Worm (Caenorhabditis elegans) whole organism, L1 larva: ENCODE measurements around the gene C16A3.2.

Experiments
- C34B4.2 ChIP-seq: sonication (generic microtip); optimal IDR thresholded peaks from 2 replicates; lab custom pipeline; 2017; ENCODE audit warnings: mild to moderate bottlenecking, missing genetic modification characterization, missing compliant biosample characterization
- aha-1 ChIP-seq: fragments of 150-350 bp; optimal IDR thresholded peaks from 2 replicates; lab custom pipeline; 2014; ENCODE audit warnings: missing biosample characterization, missing genetic modification characterization
- ama-1 ChIP-seq: fragments of 150-350 bp; optimal IDR thresholded peaks from 2 replicates; lab custom pipeline; 2014
- blmp-1 ChIP-seq: fragments of 150-350 bp; optimal IDR thresholded peaks from 2 replicates; lab custom pipeline; 2014; ENCODE audit warnings: missing biosample characterization, missing genetic modification characterization
- ceh-88 ChIP-seq: fragments of 200-800 bp; sonication (Bioruptor generic); IDR thresholded peaks from 2 replicates; pipeline ENCODE4 v1.3.6; 2022; ENCODE audit warnings: missing genetic modification characterization, missing compliant biosample characterization
- dsc-1 ChIP-seq: sonication (generic microtip); optimal IDR thresholded peaks from 2 replicates; lab custom pipeline; 2016; ENCODE audit warnings: mild to moderate bottlenecking, missing genetic modification characterization, missing compliant biosample characterization
- efl-1 ChIP-seq, 4 experiments: fragments of 150-350 bp; optimal IDR thresholded peaks in 3 of 4; peaks in 1 of 4; 1 replicate in 1 of 4; 2 replicates in 3 of 4; lab custom pipeline; 2014; ENCODE audit warnings: missing biosample characterization in 2 of 4, missing genetic modification characterization in 2 of 4, missing genetic modification reagents in 2 of 4
- egl-27 ChIP-seq, 2 experiments: fragments of 150-350 bp in 1 of 2; sonication (generic microtip); optimal IDR thresholded peaks; 3 replicates each; lab custom pipeline; 2017 to 2018; ENCODE audit warnings: missing biosample characterization in 2 of 2, missing genetic modification characterization in 2 of 2, missing genetic modification reagents in 2 of 2
- elt-3 ChIP-seq, 6 experiments: fragments of 150-350 bp in 1 of 6; sonication (generic microtip); optimal IDR thresholded peaks; 2 replicates each; lab custom pipeline; 2017 to 2018; ENCODE audit warnings: missing biosample characterization in 6 of 6, missing genetic modification characterization in 6 of 6, inconsistent platforms in 1 of 6
- hlh-17 ChIP-seq: fragments of 200-800 bp; sonication (Bioruptor generic); optimal IDR thresholded peaks from 2 replicates; lab custom pipeline; 2018; ENCODE audit warnings: missing genetic modification characterization, mild to moderate bottlenecking, missing compliant biosample characterization, moderate library complexity, borderline replicate concordance
- isw-1 ChIP-seq: fragments of 200-800 bp; sonication (Bioruptor generic); IDR thresholded peaks from 2 replicates; pipeline ENCODE4 v1.3.6; 2022; ENCODE audit warnings: missing genetic modification characterization, missing compliant biosample characterization
- lin-13 ChIP-seq: fragments of 150-350 bp; optimal IDR thresholded peaks from 2 replicates; lab custom pipeline; 2014; ENCODE audit warnings: missing biosample characterization, missing genetic modification reagents, missing genetic modification characterization
- lin-14 ChIP-seq: fragments of 200-800 bp; sonication (Bioruptor generic); optimal IDR thresholded peaks from 2 replicates; lab custom pipeline; 2018; ENCODE audit warnings: mild to moderate bottlenecking, missing genetic modification characterization, moderate library complexity, missing compliant biosample characterization
- lin-15B ChIP-seq: fragments of 150-350 bp; sonication (generic microtip); optimal IDR thresholded peaks from 3 replicates; lab custom pipeline; 2014; ENCODE audit warnings: missing biosample characterization, missing genetic modification characterization
- lin-35 ChIP-seq, 2 experiments: fragments of 150-350 bp; optimal IDR thresholded peaks; 2 replicates each; lab custom pipeline; 2014; ENCODE audit warnings: missing biosample characterization in 2 of 2, missing genetic modification characterization in 2 of 2, missing genetic modification reagents in 2 of 2
- lin-39 ChIP-seq: fragments of 150-350 bp; optimal IDR thresholded peaks from 2 replicates; lab custom pipeline; 2014; ENCODE audit warnings: missing biosample characterization, missing genetic modification reagents, missing genetic modification characterization
- lir-3 ChIP-seq: sonication (generic microtip); optimal IDR thresholded peaks from 2 replicates; lab custom pipeline; 2016; ENCODE audit warnings: mild to moderate bottlenecking, missing genetic modification characterization, moderate library complexity, missing compliant biosample characterization; ENCODE audit not compliant: poor library complexity
- mdl-1 ChIP-seq, 2 experiments: fragments of 150-350 bp; optimal IDR thresholded peaks; 2 replicates each; lab custom pipeline; 2014 to 2017; ENCODE audit warnings: missing biosample characterization in 2 of 2, missing genetic modification characterization in 2 of 2, inconsistent platforms in 1 of 2
- mef-2 ChIP-seq: fragments of 150-350 bp; optimal IDR thresholded peaks from 2 replicates; lab custom pipeline; 2014; ENCODE audit warnings: missing biosample characterization, missing genetic modification characterization
- mep-1 ChIP-seq: fragments of 150-350 bp; optimal IDR thresholded peaks from 2 replicates; lab custom pipeline; 2014; ENCODE audit warnings: missing biosample characterization, missing genetic modification characterization
- nhr-11 ChIP-seq: fragments of 150-350 bp; optimal IDR thresholded peaks from 2 replicates; lab custom pipeline; 2014; ENCODE audit warnings: missing biosample characterization, missing genetic modification characterization
- nhr-20 ChIP-seq: sonication (generic microtip); optimal IDR thresholded peaks from 2 replicates; lab custom pipeline; 2016; ENCODE audit warnings: mild to moderate bottlenecking, missing genetic modification characterization, missing compliant biosample characterization
- nhr-237 ChIP-seq: fragments of 150-350 bp; optimal IDR thresholded peaks from 2 replicates; lab custom pipeline; 2014; ENCODE audit warnings: missing biosample characterization, missing genetic modification characterization
- nhr-47 ChIP-seq: sonication (generic microtip); optimal IDR thresholded peaks from 2 replicates; lab custom pipeline; 2016; ENCODE audit warnings: mild to moderate bottlenecking, missing genetic modification characterization, moderate library complexity, missing compliant biosample characterization
- nhr-76 ChIP-seq: sonication (generic microtip); optimal IDR thresholded peaks from 2 replicates; lab custom pipeline; 2017; ENCODE audit warnings: missing biosample characterization, missing genetic modification characterization
- nhr-77 ChIP-seq: fragments of 150-350 bp; optimal IDR thresholded peaks from 2 replicates; lab custom pipeline; 2014; ENCODE audit warnings: missing biosample characterization, missing genetic modification characterization
- nhr-85 ChIP-seq: sonication (generic microtip); peaks from one replicate; lab custom pipeline; 2016; ENCODE audit warnings: missing genetic modification characterization, inconsistent platforms, missing compliant biosample characterization
- pax-3 ChIP-seq: fragments of 200-800 bp; sonication (Bioruptor generic); optimal IDR thresholded peaks from 2 replicates; lab custom pipeline; 2018; ENCODE audit warnings: mild to moderate bottlenecking, missing genetic modification characterization, moderate library complexity, missing compliant biosample characterization
- rnt-1 ChIP-seq: sonication (generic microtip); optimal IDR thresholded peaks from 2 replicates; lab custom pipeline; 2016; ENCODE audit warnings: mild to moderate bottlenecking, missing genetic modification characterization, moderate library complexity, missing compliant biosample characterization
- snu-23 ChIP-seq: sonication (generic microtip); optimal IDR thresholded peaks from 2 replicates; lab custom pipeline; 2016; ENCODE audit warnings: missing genetic modification characterization, missing compliant biosample characterization
- sptf-1 ChIP-seq: fragments of 150-350 bp; optimal IDR thresholded peaks from 2 replicates; lab custom pipeline; 2014; ENCODE audit warnings: missing biosample characterization, missing genetic modification characterization
- sup-37 ChIP-seq: fragments of 200-800 bp; sonication (Bioruptor generic); optimal IDR thresholded peaks from 2 replicates; lab custom pipeline; 2018; ENCODE audit warnings: mild to moderate bottlenecking, missing genetic modification characterization, missing compliant biosample characterization
- tbx-2 ChIP-seq: sonication (generic microtip); optimal IDR thresholded peaks from 2 replicates; lab custom pipeline; 2016; ENCODE audit warnings: missing genetic modification characterization, missing compliant biosample characterization
- tlp-1 ChIP-seq: fragments of 150-350 bp; optimal IDR thresholded peaks from 2 replicates; lab custom pipeline; 2014; ENCODE audit warnings: missing biosample characterization, missing genetic modification characterization
- unc-62 ChIP-seq: fragments of 150-350 bp; optimal IDR thresholded peaks from 2 replicates; lab custom pipeline; 2014; ENCODE audit warnings: missing biosample characterization, missing genetic modification reagents, missing genetic modification characterization
- ztf-11 ChIP-seq, 2 experiments: sonication (generic microtip); optimal IDR thresholded peaks; 2 replicates each; lab custom pipeline; 2016 to 2017; ENCODE audit warnings: missing genetic modification characterization in 2 of 2, missing biosample characterization in 1 of 2, missing compliant biosample characterization in 1 of 2
- ztf-4 ChIP-seq: fragments of 150-350 bp; optimal IDR thresholded peaks from 2 replicates; lab custom pipeline; 2014; ENCODE audit warnings: missing biosample characterization, missing genetic modification characterization

The C16A3.2 gene

ce11 chrIII:6353084-6353483 is 36.5 kb upstream of the C16A3.2 start, which contains the start of gene akap-1:
Gene akap-1, plus strand, starts transcription at chrIII:6353384.
- TF ChIP-seq unc-62 (GFP tag; lab: Kevin White, UChicago): no peak
- TF ChIP-seq pax-3 (tag; lab: Kevin White, UChicago): peak; percentile 2

ce11 chrIII:6355359-6355758 is 34.3 kb upstream of the C16A3.2 start:
- TF ChIP-seq mep-1 (tag; lab: Kevin White, UChicago): no peak
- TF ChIP-seq nhr-237 (tag; lab: Kevin White, UChicago): no peak
- peak; percentile 2 for TF ChIP-seq rnt-1
- peak; percentile 8 for TF ChIP-seq nhr-77 (tag; lab: Kevin White, UChicago)
- no peak for TF ChIP-seq efl-1 (optimal IDR thresholded peaks at IDR 0.05; lab: Kevin White, UChicago)
- peak in 1 of 2 experiments; percentile 58 for TF ChIP-seq efl-1 (GFP tag; optimal IDR thresholded peaks at IDR 0.05 in 1 of 2; lab: Kevin White, UChicago)

ce11 chrIII:6356007-6356406 is 33.6 kb upstream of the C16A3.2 start:
- TF ChIP-seq snu-23 (GFP tag; lab: Kevin White, UChicago): peak; percentile 44
- TF ChIP-seq efl-1 (optimal IDR thresholded peaks at IDR 0.05; lab: Kevin White, UChicago): no peak
- TF ChIP-seq efl-1 (GFP tag; optimal IDR thresholded peaks at IDR 0.05 in 1 of 2; lab: Kevin White, UChicago): peak in 1 of 2 experiments; percentile 88
- TF ChIP-seq lin-35 (GFP tag; optimal IDR thresholded peaks at IDR 0.05; lab: Kevin White, UChicago): peak in 1 of 2 experiments; percentile 54
- no peak for TF ChIP-seq dsc-1 (tag; lab: Kevin White, UChicago)
- TF ChIP-seq mef-2 (tag; lab: Kevin White, UChicago): no peak
- no peak for TF ChIP-seq sup-37 (GFP tag; lab: Kevin White, UChicago)
- peak; percentile 2 for TF ChIP-seq rnt-1
- no peak for TF ChIP-seq sptf-1 (tag; lab: Kevin White, UChicago)
- no peak for TF ChIP-seq lir-3
- TF ChIP-seq nhr-76 (tag; lab: Kevin White, UChicago): no peak
- TF ChIP-seq lin-14 (GFP tag; lab: Kevin White, UChicago): peak; percentile 28
- TF ChIP-seq nhr-85: peak; percentile 68
- TF ChIP-seq C34B4.2: no peak
- no peak for TF ChIP-seq ztf-4
- TF ChIP-seq nhr-77 (tag; lab: Kevin White, UChicago): no peak
- TF ChIP-seq blmp-1 (tag; lab: Kevin White, UChicago): peak; percentile 2
- no peak for TF ChIP-seq mep-1 (tag; lab: Kevin White, UChicago)

ce11 chrIII:6356764-6357163 is 32.9 kb upstream of the C16A3.2 start:
- TF ChIP-seq ceh-88 (GFP tag; lab: Robert Waterston, UW) (no peak), lin-39 (tag; lab: Kevin White, UChicago) (no peak), isw-1 (no peak), ama-1 (lab: Kevin White, UChicago) (no peak), hlh-17 (GFP tag; lab: Kevin White, UChicago) (no peak), nhr-20 (tag; lab: Kevin White, UChicago) (no peak), tlp-1 (tag; lab: Kevin White, UChicago) (no peak), nhr-85 (no peak), nhr-11 (tag; lab: Kevin White, UChicago) (no peak), egl-27 (tag; optimal IDR thresholded peaks at IDR 0.05; lab: Kevin White, UChicago) (no peak), mdl-1 (tag; optimal IDR thresholded peaks at IDR 0.05; lab: Kevin White, UChicago) (no peak), lin-13 (GFP tag; lab: Kevin White, UChicago) (no peak), lin-15B (tag; lab: Kevin White, UChicago) (no peak)
- TF ChIP-seq, all 84 proteins: peak for 0

ce11 chrIII:6358704-6359103 is 30.9 kb upstream of the C16A3.2 start:
- no peak for TF ChIP-seq mdl-1 (tag; optimal IDR thresholded peaks at IDR 0.05; lab: Kevin White, UChicago)
- TF ChIP-seq efl-1 (optimal IDR thresholded peaks at IDR 0.05; lab: Kevin White, UChicago): no peak
- peak in 1 of 2 experiments; percentile 6 for TF ChIP-seq efl-1 (GFP tag; optimal IDR thresholded peaks at IDR 0.05 in 1 of 2; lab: Kevin White, UChicago)
- no peak for TF ChIP-seq aha-1 (tag; lab: Kevin White, UChicago)
- TF ChIP-seq snu-23 (GFP tag; lab: Kevin White, UChicago): peak; percentile 30
- no peak for TF ChIP-seq ztf-11 (tag; optimal IDR thresholded peaks at IDR 0.05; lab: Kevin White, UChicago)
- peak in 2 of 6 experiments; percentile 15 to 17 for TF ChIP-seq elt-3 (tag; optimal IDR thresholded peaks at IDR 0.05; lab: Kevin White, UChicago)
- TF ChIP-seq tbx-2 (tag; lab: Kevin White, UChicago): no peak
- peak; percentile 53 for TF ChIP-seq lin-14 (GFP tag; lab: Kevin White, UChicago)
- TF ChIP-seq nhr-47: no peak
- TF ChIP-seq blmp-1 (tag; lab: Kevin White, UChicago): peak; percentile 94
